Fruit fly (Drosophila melanogaster) ovary, adult (tissue): ENCODE measurements around the gene CG46311.

Experiments
- CG17801 ChIP-seq: fragments of 200-800 bp; optimal IDR thresholded peaks from 2 replicates; lab custom pipeline; 2019; ENCODE audit warnings: missing biosample characterization, mild to moderate bottlenecking, missing genetic modification characterization, moderate library complexity; ENCODE audit not compliant: partially characterized antibody

Gene CG46311

dm6 chrX:13624334-13625079 is 60.9 kb downstream of the CG46311 start, which contains the start of the genes CG2691 and NFAT:
Gene CG2691 (minus strand): TSS chrX:13624408.
Gene NFAT (plus strand): TSS chrX:13624745.
- TF ChIP-seq CG17801 (GFP tag; lab: Kevin White, UChicago), result peak; percentile 26

dm6 chrX:13625080-13625723 is 61.6 kb downstream of the CG46311 start:
- TF ChIP-seq CG17801 (GFP tag; lab: Kevin White, UChicago), result no peak

DNA sequence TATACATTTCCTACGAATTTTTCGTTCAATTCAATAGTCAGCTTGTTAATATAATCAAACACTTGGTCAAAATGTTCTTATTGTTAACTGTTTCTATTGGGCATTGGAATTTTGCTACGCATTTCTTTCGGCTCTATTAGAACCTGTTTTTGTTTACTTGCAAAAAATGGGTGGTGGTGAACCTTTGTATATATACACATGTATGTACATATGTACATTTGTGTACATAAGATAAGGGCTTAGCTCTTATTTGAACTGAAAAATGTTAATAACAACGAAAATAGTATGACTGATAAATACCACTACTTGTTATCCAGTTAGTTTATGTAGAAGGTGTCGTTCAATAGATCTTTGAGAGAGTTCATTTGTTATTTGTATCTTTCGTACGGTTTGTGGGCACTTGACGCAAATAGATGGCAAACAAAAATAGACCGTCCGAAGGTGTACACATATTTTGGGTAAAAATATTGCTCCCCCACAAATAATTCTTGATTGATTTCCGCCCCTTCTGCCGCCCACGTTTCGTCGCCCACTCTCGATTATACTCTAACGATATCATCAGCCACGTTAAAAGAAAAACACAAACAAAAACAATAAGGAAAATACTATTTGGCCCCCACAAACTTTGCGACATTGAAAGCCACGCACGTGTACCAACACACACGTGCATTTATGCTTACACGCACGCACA is 62.4 kb downstream of the CG46311 start:
- TF ChIP-seq CG17801 (GFP tag; lab: Kevin White, UChicago), result no peak

- peak; percentile 38 for TF ChIP-seq CG17801 (GFP tag; lab: Kevin White, UChicago)
Observed at dm6 chrX:13626579-13626894, 62.9 kb downstream of the CG46311 start.

- no peak for TF ChIP-seq CG17801 (GFP tag; lab: Kevin White, UChicago)
Observed at dm6 chrX:13627855-13628254, 64.2 kb downstream of the CG46311 start.

DNA sequence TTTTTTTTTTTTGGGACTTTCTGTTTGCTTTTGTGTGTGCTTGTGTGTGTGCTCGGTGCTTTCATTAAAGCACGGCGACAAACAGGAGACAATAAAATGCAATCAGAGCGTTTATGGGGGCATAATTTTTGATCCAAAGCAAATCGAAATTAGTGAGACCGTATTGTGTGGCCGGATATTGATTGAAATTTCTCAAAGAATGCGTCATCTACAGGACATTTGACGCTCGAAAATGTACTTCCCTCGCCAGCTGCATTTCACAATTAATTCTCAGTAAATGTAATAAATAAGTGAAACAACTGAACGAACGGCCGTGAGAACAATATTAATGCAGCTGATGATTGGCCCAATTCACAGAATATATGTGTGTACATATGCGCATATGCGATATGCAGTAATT is 65.8 kb downstream of the CG46311 start:
- TF ChIP-seq CG17801 (GFP tag; lab: Kevin White, UChicago), result no peak

- no peak for TF ChIP-seq CG17801 (GFP tag; lab: Kevin White, UChicago)
Observed at dm6 chrX:13630290-13630900, 66.8 kb downstream of the CG46311 start.

DNA sequence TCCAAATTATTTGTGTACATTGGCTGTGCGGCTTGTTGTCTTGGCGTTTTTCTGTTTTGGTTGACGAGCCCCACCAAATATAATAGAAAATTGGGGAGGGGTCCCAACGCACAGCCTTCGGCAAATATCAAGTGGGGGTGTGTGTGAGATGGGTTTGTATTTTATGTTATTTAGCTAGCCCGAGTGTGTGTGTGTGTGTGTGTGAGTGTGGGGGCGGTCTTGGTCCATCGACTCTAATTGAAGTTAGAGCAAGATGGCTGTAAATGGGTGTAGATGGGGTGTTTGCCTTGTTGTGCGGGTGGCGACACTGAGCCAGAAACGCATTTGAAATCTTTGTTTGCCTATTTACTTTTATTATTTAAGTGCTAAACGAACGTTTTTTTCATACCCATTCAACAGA is 69.0 kb downstream of the CG46311 start:
- TF ChIP-seq CG17801 (GFP tag; lab: Kevin White, UChicago), result no peak

DNA sequence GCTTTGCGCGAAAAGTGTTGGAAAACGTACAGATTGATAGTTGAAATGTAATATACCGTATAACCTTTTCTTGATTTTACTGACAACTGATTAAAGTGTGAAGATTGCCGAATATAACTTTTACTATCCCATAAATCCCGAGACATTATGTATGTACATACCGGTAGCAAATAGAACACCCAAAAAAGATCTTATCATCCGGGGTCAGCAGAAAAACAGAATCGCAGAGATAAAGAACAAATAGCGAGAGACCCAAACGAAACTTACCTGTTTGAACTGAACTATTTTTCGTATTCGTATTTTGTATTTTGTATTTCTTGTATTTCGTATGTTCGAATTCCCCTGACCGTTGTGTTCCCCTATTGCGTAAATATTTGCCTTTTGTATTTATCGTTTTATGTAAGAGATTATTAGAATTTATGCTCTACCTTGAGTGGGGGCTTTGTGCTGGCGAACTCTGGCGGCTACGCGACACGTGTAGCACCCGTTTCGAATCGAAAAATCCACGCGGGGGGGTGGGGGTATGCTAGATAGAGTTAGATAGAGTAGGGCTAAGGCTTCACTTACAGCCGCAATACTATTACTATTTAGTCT is 69.8 kb downstream of the CG46311 start:
- TF ChIP-seq CG17801 (GFP tag; lab: Kevin White, UChicago), result no peak

DNA sequence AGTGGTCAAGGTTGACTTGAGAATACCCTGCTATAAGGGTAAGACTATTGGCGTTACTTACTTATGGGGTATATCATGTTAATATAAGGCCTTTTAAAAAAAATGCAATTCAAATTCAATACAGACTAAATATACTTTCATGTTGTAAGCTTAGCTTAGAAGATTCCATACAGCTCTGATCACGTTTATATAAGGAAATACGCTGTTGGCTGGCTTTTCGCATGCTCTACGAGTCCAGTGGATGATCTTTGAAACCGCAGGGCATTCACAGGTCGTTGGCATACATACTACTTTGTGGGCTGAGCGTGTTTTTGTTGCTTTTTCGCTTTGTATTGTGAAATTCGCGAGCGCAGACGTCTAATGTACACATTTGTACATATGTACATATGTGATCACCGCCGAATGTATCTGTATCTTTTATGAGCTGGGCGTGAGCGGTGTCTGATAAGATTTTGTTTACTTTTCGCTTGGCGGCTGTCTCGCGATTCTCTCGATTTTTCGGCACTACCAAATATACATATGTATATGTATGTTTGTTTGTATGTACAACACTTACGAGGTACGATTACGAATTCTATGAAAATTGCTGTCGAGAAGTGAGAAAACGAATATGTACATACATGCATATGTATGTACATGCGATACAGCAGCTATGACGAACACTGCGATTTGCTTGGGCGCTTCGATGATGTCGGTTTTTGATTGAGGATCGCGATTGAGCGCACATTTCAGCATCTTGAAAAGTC is 70.8 kb downstream of the CG46311 start:
- TF ChIP-seq CG17801 (GFP tag; lab: Kevin White, UChicago), result peak; percentile 79

dm6 chrX:13635000-13635368 is 71.4 kb downstream of the CG46311 start:
- TF ChIP-seq CG17801 (GFP tag; lab: Kevin White, UChicago), result no peak

- TF ChIP-seq CG17801 (GFP tag; lab: Kevin White, UChicago), result no peak
Observed at dm6 chrX:13636810-13637209, 73.2 kb downstream of the CG46311 start.

DNA sequence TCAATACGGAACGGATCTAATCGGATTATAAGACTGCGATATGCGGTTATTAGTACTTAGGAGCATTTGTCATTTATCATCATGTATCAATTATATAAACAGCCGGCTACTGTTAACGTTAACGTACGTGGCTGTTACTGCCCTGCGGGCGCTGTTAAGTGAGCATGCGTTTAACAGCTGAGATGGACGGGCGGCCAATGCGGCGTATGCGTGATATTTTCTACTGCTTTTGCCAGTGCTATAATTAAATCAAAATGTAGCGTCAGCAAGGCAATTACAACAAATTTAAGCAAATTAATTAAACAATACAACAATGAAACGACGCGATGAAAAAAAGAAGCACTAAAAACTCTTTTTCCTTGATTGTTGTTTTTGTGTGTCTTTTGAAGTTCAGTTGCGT is 74.0 kb downstream of the CG46311 start:
- no peak for TF ChIP-seq CG17801 (GFP tag; lab: Kevin White, UChicago)
